Worm (Caenorhabditis elegans) whole organism, young adult: ENCODE measurements around the gene T03F6.3.

Experiments used
- B0261.1 ChIP-seq: sonication (generic microtip); optimal IDR thresholded peaks from 2 replicates; lab custom pipeline; 2016; ENCODE audit warnings: mild to moderate bottlenecking, missing genetic modification characterization, moderate library complexity, missing compliant biosample characterization
- B0336.3 ChIP-seq: fragments of 200-800 bp; sonication (Bioruptor generic); IDR thresholded peaks from 2 replicates; pipeline ENCODE4 v1.3.6; 2022; ENCODE audit warnings: missing genetic modification characterization, missing compliant biosample characterization
- C06A6.2 ChIP-seq: fragments of 200-800 bp; sonication (Bioruptor generic); conservative IDR thresholded peaks from 2 replicates; pipeline ENCODE4 v1.3.6; 2022; ENCODE audit warnings: missing genetic modification characterization, missing compliant biosample characterization
- D2030.7 ChIP-seq: fragments of 200-800 bp; sonication (Bioruptor generic); IDR thresholded peaks from 2 replicates; pipeline ENCODE4 v1.3.6; 2022; ENCODE audit warnings: missing genetic modification reagents, missing genetic modification characterization, missing compliant biosample characterization
- F22D6.2 ChIP-seq: sonication (generic microtip); optimal IDR thresholded peaks from 2 replicates; lab custom pipeline; 2016; ENCODE audit warnings: mild to moderate bottlenecking, missing genetic modification characterization, missing compliant biosample characterization
- F23B12.7 ChIP-seq: sonication (generic microtip); optimal IDR thresholded peaks from 2 replicates; lab custom pipeline; 2017; ENCODE audit warnings: missing genetic modification characterization, mild to moderate bottlenecking, missing compliant biosample characterization, antibody characterized with exemption, moderate library complexity; ENCODE audit not compliant: insufficient read depth
- F33H1.4 ChIP-seq: fragments of 200-800 bp; sonication (Bioruptor generic); IDR thresholded peaks from 2 replicates; pipeline ENCODE4 v1.3.6; 2022; ENCODE audit warnings: missing genetic modification reagents, missing genetic modification characterization, missing compliant biosample characterization
- K11D2.4 ChIP-seq: fragments of 200-800 bp; sonication (Bioruptor generic); IDR thresholded peaks from 2 replicates; pipeline ENCODE4 v1.3.6; 2022; ENCODE audit warnings: missing genetic modification reagents, missing genetic modification characterization, missing compliant biosample characterization
- Y53F4B.3 ChIP-seq: fragments of 200-800 bp; sonication (Bioruptor generic); IDR thresholded peaks from 2 replicates; pipeline ENCODE4 v1.3.6; 2022; ENCODE audit warnings: missing genetic modification reagents, missing genetic modification characterization, missing compliant biosample characterization
- Y53G8AR.9 ChIP-seq: fragments of 200-800 bp; sonication (Bioruptor generic); conservative IDR thresholded peaks from 2 replicates; pipeline ENCODE4 v1.3.6; 2022; ENCODE audit warnings: missing genetic modification reagents, missing genetic modification characterization, missing compliant biosample characterization
- Y67H2A.10 ChIP-seq: fragments of 200-800 bp; sonication (Bioruptor generic); conservative IDR thresholded peaks from 2 replicates; pipeline ENCODE4 v1.3.6; 2022; ENCODE audit warnings: missing genetic modification reagents, missing genetic modification characterization, missing compliant biosample characterization
- akir-1 ChIP-seq: fragments of 200-800 bp; sonication (Bioruptor generic); optimal IDR thresholded peaks from 2 replicates; lab custom pipeline; 2018; ENCODE audit warnings: mild to moderate bottlenecking, missing genetic modification characterization, moderate library complexity, missing compliant biosample characterization
- attf-3 ChIP-seq: fragments of 200-800 bp; sonication (Bioruptor generic); conservative IDR thresholded peaks from 2 replicates; pipeline ENCODE4 v1.3.6; 2022; ENCODE audit warnings: missing genetic modification reagents, missing genetic modification characterization, missing compliant biosample characterization
- attf-5 ChIP-seq: fragments of 200-800 bp; sonication (Bioruptor generic); optimal IDR thresholded peaks from 2 replicates; lab custom pipeline; 2018; ENCODE audit warnings: mild to moderate bottlenecking, missing genetic modification characterization, missing compliant biosample characterization
- bed-1 ChIP-seq: fragments of 200-800 bp; sonication (Bioruptor generic); IDR thresholded peaks from 2 replicates; pipeline ENCODE4 v1.3.6; 2022; ENCODE audit warnings: missing genetic modification reagents, missing genetic modification characterization, missing compliant biosample characterization
- bed-2 ChIP-seq: fragments of 200-800 bp; sonication (Bioruptor generic); IDR thresholded peaks from 2 replicates; pipeline ENCODE4 v1.3.6; 2022; ENCODE audit warnings: missing genetic modification reagents, missing genetic modification characterization, missing compliant biosample characterization
- ceh-100 ChIP-seq: fragments of 200-800 bp; sonication (Bioruptor generic); IDR thresholded peaks from 2 replicates; pipeline ENCODE4 v1.3.6; 2022; ENCODE audit warnings: missing genetic modification reagents, missing genetic modification characterization, missing compliant biosample characterization
- ceh-27 ChIP-seq: fragments of 200-800 bp; sonication (Bioruptor generic); optimal IDR thresholded peaks from 2 replicates; lab custom pipeline; 2018; ENCODE audit warnings: mild to moderate bottlenecking, missing genetic modification characterization, moderate library complexity, missing compliant biosample characterization
- ceh-91 ChIP-seq: fragments of 200-800 bp; sonication (Bioruptor generic); IDR thresholded peaks from 2 replicates; pipeline ENCODE4 v1.3.6; 2022; ENCODE audit warnings: missing genetic modification reagents, missing genetic modification characterization, missing compliant biosample characterization
- chd-7 ChIP-seq: sonication (generic microtip); optimal IDR thresholded peaks from 2 replicates; lab custom pipeline; 2016; ENCODE audit warnings: mild to moderate bottlenecking, missing genetic modification characterization, moderate library complexity, missing compliant biosample characterization
- dox-1 ChIP-seq: fragments of 200-800 bp; sonication (Bioruptor generic); IDR thresholded peaks from 2 replicates; pipeline ENCODE4 v1.3.6; 2022; ENCODE audit warnings: missing genetic modification reagents, missing genetic modification characterization, missing compliant biosample characterization
- dpl-1 ChIP-seq: fragments of 150-350 bp; optimal IDR thresholded peaks from 2 replicates; lab custom pipeline; 2014; ENCODE audit warnings: missing biosample characterization, missing genetic modification reagents, missing genetic modification characterization
- efl-1 ChIP-seq: fragments of 150-350 bp; optimal IDR thresholded peaks from 2 replicates; lab custom pipeline; 2014; ENCODE audit warnings: missing biosample characterization, missing genetic modification reagents, missing genetic modification characterization
- egrh-3 ChIP-seq: fragments of 200-800 bp; sonication (Bioruptor generic); IDR thresholded peaks from 2 replicates; pipeline ENCODE4 v1.3.6; 2022; ENCODE audit warnings: missing genetic modification reagents, missing genetic modification characterization, missing compliant biosample characterization
- fkh-3 ChIP-seq: sonication (generic microtip); optimal IDR thresholded peaks from 2 replicates; lab custom pipeline; 2016; ENCODE audit warnings: mild to moderate bottlenecking, missing genetic modification characterization, missing compliant biosample characterization
- him-1 ChIP-seq: sonication (generic microtip); optimal IDR thresholded peaks from 2 replicates; lab custom pipeline; 2016; ENCODE audit warnings: missing genotype, missing genetic modification reagents, missing genetic modification characterization, missing compliant biosample characterization
- hlh-12 ChIP-seq: sonication (generic microtip); optimal IDR thresholded peaks from 2 replicates; lab custom pipeline; 2016; ENCODE audit warnings: missing genetic modification characterization, missing compliant biosample characterization
- hlh-26 ChIP-seq: fragments of 200-800 bp; sonication (Bioruptor generic); conservative IDR thresholded peaks from 2 replicates; pipeline ENCODE4 v1.3.6; 2022; ENCODE audit warnings: missing genetic modification reagents, missing genetic modification characterization, missing compliant biosample characterization
- lag-1 ChIP-seq: fragments of 200-800 bp; sonication (Bioruptor generic); IDR thresholded peaks from 2 replicates; pipeline ENCODE4 v1.3.6; 2022; ENCODE audit warnings: missing genetic modification reagents, missing genetic modification characterization, missing compliant biosample characterization
- let-607 ChIP-seq, 2 experiments: fragments of 200-800 bp in 1 of 2; sonication (Bioruptor generic) in 1 of 2; sonication (generic microtip) in 1 of 2; optimal IDR thresholded peaks; 2 replicates each; lab custom pipeline; 2016 to 2018; ENCODE audit warnings: mild to moderate bottlenecking in 2 of 2, missing compliant biosample characterization in 2 of 2, missing genetic modification characterization in 2 of 2, moderate library complexity in 2 of 2, missing genotype in 1 of 2
- lin-35 ChIP-seq, 3 experiments: fragments of 150-350 bp in 2 of 3; sonication (generic microtip) in 1 of 3; optimal IDR thresholded peaks; 2 replicates each; lab custom pipeline; 2014 to 2018; ENCODE audit warnings: missing biosample characterization in 3 of 3, missing genetic modification characterization in 3 of 3, missing genetic modification reagents in 3 of 3
- lin-54 ChIP-seq: fragments of 200-800 bp; sonication (Bioruptor generic); optimal IDR thresholded peaks from 2 replicates; lab custom pipeline; 2018; ENCODE audit warnings: mild to moderate bottlenecking, missing genetic modification characterization, missing compliant biosample characterization
- lsl-1 ChIP-seq: fragments of 200-800 bp; sonication (Bioruptor generic); optimal IDR thresholded peaks from 2 replicates; lab custom pipeline; 2018; ENCODE audit warnings: mild to moderate bottlenecking, missing genetic modification characterization, moderate library complexity, missing compliant biosample characterization
- mcd-1 ChIP-seq: fragments of 200-800 bp; sonication (Bioruptor generic); IDR thresholded peaks from 2 replicates; pipeline ENCODE4 v1.3.6; 2022; ENCODE audit warnings: missing genetic modification reagents, missing genetic modification characterization, missing compliant biosample characterization
- mes-4 ChIP-seq: sonication (generic microtip); optimal IDR thresholded peaks from 2 replicates; lab custom pipeline; 2016; ENCODE audit warnings: missing genotype, missing genetic modification characterization, missing compliant biosample characterization
- nfyb-1 ChIP-seq: fragments of 200-800 bp; sonication (Bioruptor generic); IDR thresholded peaks from 2 replicates; pipeline ENCODE4 v1.3.6; 2022; ENCODE audit warnings: missing genetic modification reagents, missing genetic modification characterization, missing compliant biosample characterization
- nhr-27 ChIP-seq: fragments of 200-800 bp; sonication (Bioruptor generic); optimal IDR thresholded peaks from 2 replicates; lab custom pipeline; 2018; ENCODE audit warnings: mild to moderate bottlenecking, missing genetic modification characterization, moderate library complexity, missing compliant biosample characterization
- nhr-80 ChIP-seq: sonication (generic microtip); optimal IDR thresholded peaks from 2 replicates; lab custom pipeline; 2016; ENCODE audit warnings: missing genetic modification characterization, missing compliant biosample characterization
- rec-8 ChIP-seq, 2 experiments: sonication (generic microtip); optimal IDR thresholded peaks; 2 replicates each; lab custom pipeline; 2016; ENCODE audit warnings: mild to moderate bottlenecking in 2 of 2, missing genetic modification characterization in 2 of 2, missing genetic modification reagents in 2 of 2, missing genotype in 2 of 2, missing biosample characterization in 1 of 2, missing compliant biosample characterization in 1 of 2, moderate library complexity in 1 of 2
- snpc-1.1 ChIP-seq: sonication (generic microtip); optimal IDR thresholded peaks from 2 replicates; lab custom pipeline; 2017; ENCODE audit warnings: missing genetic modification characterization, mild to moderate bottlenecking, missing compliant biosample characterization, antibody characterized with exemption, moderate library complexity, missing genotype, missing genetic modification reagents; ENCODE audit not compliant: insufficient read depth
- snpc-3.4 ChIP-seq: sonication (generic microtip); optimal IDR thresholded peaks from 2 replicates; lab custom pipeline; 2017; ENCODE audit warnings: missing genetic modification characterization, mild to moderate bottlenecking, missing compliant biosample characterization, antibody characterized with exemption, moderate library complexity, missing genotype, missing genetic modification reagents
- tbp1 ChIP-seq: fragments of 200-800 bp; sonication (Bioruptor generic); optimal IDR thresholded peaks from 2 replicates; lab custom pipeline; 2018; ENCODE audit warnings: mild to moderate bottlenecking, missing genetic modification characterization, missing compliant biosample characterization
- tbx-9 ChIP-seq: sonication (generic microtip); optimal IDR thresholded peaks from 2 replicates; lab custom pipeline; 2016; ENCODE audit warnings: borderline replicate concordance, missing genetic modification characterization, inconsistent platforms, missing compliant biosample characterization
- unc-130 ChIP-seq: sonication (generic microtip); optimal IDR thresholded peaks from 2 replicates; lab custom pipeline; 2016; ENCODE audit warnings: missing genetic modification reagents, missing genetic modification characterization, missing compliant biosample characterization
- ztf-18 ChIP-seq: sonication (generic microtip); optimal IDR thresholded peaks from 2 replicates; lab custom pipeline; 2016; ENCODE audit warnings: missing genotype, mild to moderate bottlenecking, missing genetic modification characterization, missing compliant biosample characterization
- ztf-22 ChIP-seq: fragments of 200-800 bp; sonication (Bioruptor generic); optimal IDR thresholded peaks from 2 replicates; lab custom pipeline; 2018; ENCODE audit warnings: mild to moderate bottlenecking, missing genetic modification characterization, moderate library complexity, missing compliant biosample characterization
- ztf-26 ChIP-seq: sonication (generic microtip); optimal IDR thresholded peaks from 2 replicates; lab custom pipeline; 2017; ENCODE audit warnings: missing genetic modification characterization, missing compliant biosample characterization
- ztf-3 ChIP-seq: fragments of 200-800 bp; sonication (Bioruptor generic); optimal IDR thresholded peaks from 2 replicates; lab custom pipeline; 2018; ENCODE audit warnings: mild to moderate bottlenecking, missing genetic modification characterization, missing compliant biosample characterization

The T03F6.3 gene

ce11 chrIII:13423414-13423813, 34.2 kb downstream of the T03F6.3 start, which contains the start of gene exo-1:
TSS of gene exo-1 (plus strand) at chrIII:13423514.
- TF ChIP-seq D2030.7: peak; percentile 68
- peak in 1 of 3 experiments; percentile 83 for TF ChIP-seq lin-35 (GFP tag; optimal IDR thresholded peaks at IDR 0.05; lab: Kevin White, UChicago)
- peak; percentile 41 for TF ChIP-seq ztf-18 (tag; lab: Kevin White, UChicago)
- TF ChIP-seq F23B12.7 (tag; lab: Kevin White, UChicago): peak; percentile 95
- no peak for TF ChIP-seq K11D2.4 (GFP tag; lab: Robert Waterston, UW)
- TF ChIP-seq mcd-1 (GFP tag; lab: Robert Waterston, UW): peak; percentile 85
- TF ChIP-seq snpc-3.4 (tag; lab: Kevin White, UChicago): peak; percentile 17
- peak; percentile 82 for TF ChIP-seq lin-54 (GFP tag; lab: Kevin White, UChicago)
- TF ChIP-seq tbx-9 (tag; lab: Kevin White, UChicago): no peak
- no peak for TF ChIP-seq let-607 (tag; optimal IDR thresholded peaks at IDR 0.05; lab: Kevin White, UChicago)
- TF ChIP-seq hlh-12 (tag; lab: Kevin White, UChicago): no peak
- TF ChIP-seq hlh-26: no peak
- no peak for TF ChIP-seq ztf-22 (GFP tag; lab: Kevin White, UChicago)
- no peak for TF ChIP-seq nhr-27 (tag; lab: Kevin White, UChicago)
- TF ChIP-seq attf-3: 0 out of 2 replicates have a peak, but pooled peaks have one; percentile 20
- TF ChIP-seq ztf-3 (GFP tag; lab: Kevin White, UChicago): no peak
- no peak for TF ChIP-seq C06A6.2 (GFP tag; lab: Robert Waterston, UW)
- TF ChIP-seq unc-130: peak; percentile 53
- no peak for TF ChIP-seq Y53G8AR.9 (GFP tag; lab: Robert Waterston, UW)
- peak; percentile 4 for TF ChIP-seq him-1
- TF ChIP-seq egrh-3: 0 out of 2 replicates have a peak, but pooled peaks have one; percentile 18
- no peak for TF ChIP-seq ztf-26 (tag; lab: Kevin White, UChicago)
- peak; percentile 77 for TF ChIP-seq efl-1 (GFP tag; lab: Kevin White, UChicago)
- no peak for TF ChIP-seq chd-7 (tag; lab: Kevin White, UChicago)
- peak; percentile 36 for TF ChIP-seq nhr-80 (tag; lab: Kevin White, UChicago)
- no peak for TF ChIP-seq rec-8 (tag; optimal IDR thresholded peaks at IDR 0.05; lab: Kevin White, UChicago)
- no peak for TF ChIP-seq bed-1
- TF ChIP-seq ceh-100 (GFP tag; lab: Robert Waterston, UW): peak; percentile 95
- TF ChIP-seq lag-1 (GFP tag; lab: Robert Waterston, UW): no peak
- no peak for TF ChIP-seq snpc-1.1 (tag; lab: Kevin White, UChicago)
- TF ChIP-seq B0336.3 (GFP tag; lab: Robert Waterston, UW): no peak
- TF ChIP-seq attf-5: peak; percentile 78
- no peak for TF ChIP-seq bed-2 (GFP tag; lab: Robert Waterston, UW)
- peak; percentile 46 for TF ChIP-seq ceh-27 (GFP tag; lab: Kevin White, UChicago)
- peak; percentile 10; the same call in 1 of the 2 replicates for TF ChIP-seq F33H1.4 (GFP tag; lab: Robert Waterston, UW)
- TF ChIP-seq dpl-1: peak; percentile 80
- TF ChIP-seq fkh-3 (tag; lab: Kevin White, UChicago): no peak
- TF ChIP-seq dox-1 (GFP tag; lab: Robert Waterston, UW): 0 out of 2 replicates have a peak, but pooled peaks have one; percentile 30
- TF ChIP-seq B0261.1: no peak
- no peak for TF ChIP-seq akir-1 (GFP tag; lab: Kevin White, UChicago)
- no peak for TF ChIP-seq Y53F4B.3 (GFP tag; lab: Robert Waterston, UW)
- TF ChIP-seq tbp1 (GFP tag; lab: Kevin White, UChicago): peak; percentile 31
- TF ChIP-seq mes-4 (tag; lab: Kevin White, UChicago): no peak
- no peak for TF ChIP-seq Y67H2A.10 (GFP tag; lab: Robert Waterston, UW)
- peak; percentile 49 for TF ChIP-seq ceh-91 (GFP tag; lab: Robert Waterston, UW)
- TF ChIP-seq F22D6.2 (tag; lab: Kevin White, UChicago): no peak
- no peak for TF ChIP-seq nfyb-1 (GFP tag; lab: Robert Waterston, UW)
- TF ChIP-seq lsl-1: peak; percentile 44
